Worm (Caenorhabditis elegans): ENCODE measurements around the gene mec-18.

DNA sequence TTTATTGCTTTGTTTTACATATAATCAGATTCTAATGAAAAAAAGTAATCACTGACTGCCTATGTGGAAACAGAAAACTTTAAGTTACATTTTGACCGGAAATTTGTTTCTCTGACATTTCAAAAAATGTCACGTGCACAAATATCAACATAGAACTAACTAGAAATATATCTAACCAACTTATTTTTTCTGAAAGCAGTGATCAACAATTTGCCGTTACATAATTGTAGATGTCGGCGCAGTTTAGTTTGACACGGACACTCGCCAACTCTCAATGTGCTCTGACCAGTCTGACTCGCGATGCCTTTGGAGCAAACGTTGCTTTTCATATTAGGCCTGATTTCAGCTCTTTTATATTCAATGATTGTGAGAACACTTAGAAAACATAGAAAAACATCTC, 17.3 kb downstream of the mec-18 start, which contains the start of gene srv-6:
- no peak for TF ChIP-seq gei-17 (GFP tag; optimal IDR thresholded peaks at IDR 0.05)
- no peak for TF ChIP-seq ets-4 (GFP tag; optimal IDR thresholded peaks at IDR 0.05)
- no peak for TF ChIP-seq unc-130 (GFP tag; optimal IDR thresholded peaks at IDR 0.05)
- TF ChIP-seq F49E8.2 (tag; optimal IDR thresholded peaks at IDR 0.05; ENCODE audit: insufficient read depth) = no peak
- no peak for TF ChIP-seq B0336.3 (GFP tag; IDR thresholded peaks at IDR 0.05)
